Worm (Caenorhabditis elegans) whole organism, L4 larva: ENCODE data around the gene K10C2.2.

Experiments used
- F26F4.8 ChIP-seq: fragments of 200-800 bp; sonication (Bioruptor generic); conservative IDR thresholded peaks from 2 replicates; pipeline ENCODE4 v1.3.6; 2022; ENCODE audit warnings: missing genetic modification characterization, missing compliant biosample characterization
- F49E8.2 ChIP-seq: sonication (generic microtip); optimal IDR thresholded peaks from 2 replicates; lab custom pipeline; 2016; ENCODE audit warnings: missing compliant biosample characterization, mild to moderate bottlenecking, missing genetic modification characterization, borderline replicate concordance
- T20F7.1 ChIP-seq: fragments of 200-800 bp; sonication (Bioruptor generic); optimal IDR thresholded peaks from 2 replicates; lab custom pipeline; 2018; ENCODE audit warnings: mild to moderate bottlenecking, missing genetic modification characterization, missing compliant biosample characterization
- T26A8.4 ChIP-seq: fragments of 200-800 bp; sonication (Bioruptor generic); IDR thresholded peaks from 2 replicates; pipeline ENCODE4 v1.3.6; 2022; ENCODE audit warnings: missing genetic modification characterization, missing compliant biosample characterization
- Y48G9A.11 ChIP-seq: fragments of 200-800 bp; sonication (Bioruptor generic); IDR thresholded peaks from 2 replicates; pipeline ENCODE4 v1.3.6; 2022; ENCODE audit warnings: missing genetic modification reagents, missing genetic modification characterization, missing compliant biosample characterization
- ZK337.2 ChIP-seq: fragments of 200-800 bp; sonication (Bioruptor generic); IDR thresholded peaks from 2 replicates; pipeline ENCODE4 v1.3.6; 2022; ENCODE audit warnings: missing genetic modification reagents, missing genetic modification characterization, missing compliant biosample characterization
- ZK546.5 ChIP-seq, 2 experiments: sonication (generic microtip); optimal IDR thresholded peaks; 2 replicates each; lab custom pipeline; 2017; ENCODE audit warnings: missing biosample characterization in 2 of 2, missing genetic modification characterization in 2 of 2
- aly-2 ChIP-seq: sonication (generic microtip); optimal IDR thresholded peaks from 2 replicates; lab custom pipeline; 2018; ENCODE audit warnings: missing biosample characterization, missing genetic modification characterization
- attf-4 ChIP-seq: sonication (generic microtip); optimal IDR thresholded peaks from 3 replicates; lab custom pipeline; 2017; ENCODE audit warnings: missing biosample characterization, missing genetic modification characterization
- ceh-20 ChIP-seq: fragments of 200-800 bp; sonication (Bioruptor generic); IDR thresholded peaks from 2 replicates; pipeline ENCODE4 v1.3.6; 2022; ENCODE audit warnings: missing genetic modification reagents, missing genetic modification characterization, missing compliant biosample characterization
- ceh-28 ChIP-seq: fragments of 150-350 bp; optimal IDR thresholded peaks from 2 replicates; lab custom pipeline; 2014; ENCODE audit warnings: missing biosample characterization, missing genetic modification reagents, missing genetic modification characterization
- ceh-62 ChIP-seq: sonication (generic microtip); optimal IDR thresholded peaks from 2 replicates; lab custom pipeline; 2017; ENCODE audit warnings: missing biosample characterization, missing genetic modification characterization
- daf-16 ChIP-seq, 3 experiments: sonication (generic microtip); optimal IDR thresholded peaks; 2 replicates each; lab custom pipeline; 2016 to 2017; ENCODE audit warnings: missing genetic modification characterization in 3 of 3, missing genetic modification reagents in 3 of 3, mild to moderate bottlenecking in 2 of 3, missing compliant biosample characterization in 2 of 3, missing biosample characterization in 1 of 3, moderate library complexity in 1 of 3
- dmd-6 ChIP-seq: fragments of 200-800 bp; sonication (Bioruptor generic); IDR thresholded peaks from 2 replicates; pipeline ENCODE4 v1.3.6; 2022; ENCODE audit warnings: missing genetic modification reagents, missing genetic modification characterization, missing compliant biosample characterization
- dpl-1 ChIP-seq: fragments of 150-350 bp; optimal IDR thresholded peaks from 2 replicates; lab custom pipeline; 2014; ENCODE audit warnings: missing biosample characterization, missing genetic modification reagents, missing genetic modification characterization
- dve-1 ChIP-seq: sonication (generic microtip); optimal IDR thresholded peaks from 2 replicates; lab custom pipeline; 2017; ENCODE audit warnings: antibody characterized with exemption, mild to moderate bottlenecking, missing genetic modification characterization, missing compliant biosample characterization; ENCODE audit not compliant: insufficient read depth
- egl-43 ChIP-seq: fragments of 200-800 bp; sonication (Bioruptor generic); IDR thresholded peaks from 2 replicates; pipeline ENCODE4 v1.3.6; 2022; ENCODE audit warnings: missing genetic modification reagents, missing genetic modification characterization, missing compliant biosample characterization
- fkh-10 ChIP-seq: fragments of 150-350 bp; optimal IDR thresholded peaks from 2 replicates; lab custom pipeline; 2014; ENCODE audit warnings: missing biosample characterization, missing genetic modification reagents, missing genetic modification characterization
- gei-8 ChIP-seq: fragments of 200-800 bp; sonication (Bioruptor generic); optimal IDR thresholded peaks from 2 replicates; lab custom pipeline; 2018; ENCODE audit warnings: mild to moderate bottlenecking, missing genetic modification characterization, missing compliant biosample characterization
- hif-1 ChIP-seq, 2 experiments: sonication (generic microtip); optimal IDR thresholded peaks; 2 replicates each; lab custom pipeline; 2016 to 2017; ENCODE audit warnings: missing compliant biosample characterization in 2 of 2, missing genetic modification characterization in 2 of 2, missing genetic modification reagents in 2 of 2, missing genotype in 2 of 2, mild to moderate bottlenecking in 1 of 2
- hlh-11 ChIP-seq: fragments of 200-800 bp; sonication (Bioruptor generic); optimal IDR thresholded peaks from 2 replicates; lab custom pipeline; 2018; ENCODE audit warnings: mild to moderate bottlenecking, missing genetic modification characterization, missing compliant biosample characterization
- madf-5 ChIP-seq, 2 experiments: fragments of 200-800 bp; sonication (Bioruptor generic); IDR thresholded peaks; 2 replicates each; pipeline ENCODE4 v1.3.6; 2022; ENCODE audit warnings: missing compliant biosample characterization in 2 of 2, missing genetic modification characterization in 2 of 2
- mep-1 ChIP-seq: fragments of 150-350 bp; sonication (generic microtip); optimal IDR thresholded peaks from 3 replicates; lab custom pipeline; 2014; ENCODE audit warnings: missing biosample characterization, missing genetic modification characterization
- mxl-2 ChIP-seq: fragments of 200-800 bp; sonication (Bioruptor generic); conservative IDR thresholded peaks from 2 replicates; pipeline ENCODE4 v1.3.6; 2022; ENCODE audit warnings: missing genetic modification reagents, missing genetic modification characterization, missing compliant biosample characterization
- nhr-11 ChIP-seq: fragments of 150-350 bp; optimal IDR thresholded peaks from 2 replicates; lab custom pipeline; 2014; ENCODE audit warnings: missing biosample characterization, missing genetic modification characterization
- nhr-111 ChIP-seq: fragments of 200-800 bp; sonication (Bioruptor generic); optimal IDR thresholded peaks from 2 replicates; lab custom pipeline; 2018; ENCODE audit warnings: mild to moderate bottlenecking, missing genetic modification characterization, missing compliant biosample characterization
- nhr-25 ChIP-seq: sonication (generic microtip); optimal IDR thresholded peaks from 2 replicates; lab custom pipeline; 2017; ENCODE audit warnings: missing genetic modification characterization, mild to moderate bottlenecking, missing compliant biosample characterization, antibody characterized with exemption, moderate library complexity, borderline replicate concordance; ENCODE audit not compliant: insufficient read depth
- nhr-28 ChIP-seq: fragments of 150-350 bp; optimal IDR thresholded peaks from 2 replicates; lab custom pipeline; 2014; ENCODE audit warnings: missing biosample characterization, missing genetic modification characterization
- nhr-41 ChIP-seq: fragments of 200-800 bp; sonication (Bioruptor generic); IDR thresholded peaks from 2 replicates; pipeline ENCODE4 v1.3.6; 2022; ENCODE audit warnings: missing genetic modification reagents, missing genetic modification characterization, missing compliant biosample characterization
- nhr-42 ChIP-seq: fragments of 200-800 bp; sonication (Bioruptor generic); IDR thresholded peaks from 2 replicates; pipeline ENCODE4 v1.3.6; 2022; ENCODE audit warnings: missing genetic modification characterization, missing compliant biosample characterization
- nhr-48 ChIP-seq: sonication (generic microtip); optimal IDR thresholded peaks from 2 replicates; lab custom pipeline; 2016; ENCODE audit warnings: mild to moderate bottlenecking, missing genetic modification characterization, missing compliant biosample characterization
- nhr-76 ChIP-seq: fragments of 150-350 bp; optimal IDR thresholded peaks from 2 replicates; lab custom pipeline; 2014; ENCODE audit warnings: missing biosample characterization, missing genetic modification characterization
- nhr-77 ChIP-seq: fragments of 150-350 bp; optimal IDR thresholded peaks from 2 replicates; lab custom pipeline; 2014; ENCODE audit warnings: missing biosample characterization, missing genetic modification characterization
- pha-4 ChIP-seq, 2 experiments: fragments of 150-350 bp in 1 of 2; fragments of 200-800 bp in 1 of 2; sonication (Bioruptor generic) in 1 of 2; IDR thresholded peaks in 1 of 2; optimal IDR thresholded peaks in 1 of 2; 2 replicates each; pipeline versions ENCODE4 v1.3.6 to Lab custom; 2014 to 2022; ENCODE audit warnings: missing genetic modification characterization in 2 of 2, missing genetic modification reagents in 2 of 2, missing biosample characterization in 1 of 2, missing compliant biosample characterization in 1 of 2
- pqm-1 ChIP-seq: sonication (generic microtip); optimal IDR thresholded peaks from 2 replicates; lab custom pipeline; 2017; ENCODE audit warnings: missing biosample characterization, missing genetic modification characterization
- rbr-2 ChIP-seq: sonication (generic microtip); optimal IDR thresholded peaks from 2 replicates; lab custom pipeline; 2016; ENCODE audit warnings: missing genotype, missing genetic modification characterization, missing compliant biosample characterization
- saeg-2 ChIP-seq: fragments of 200-800 bp; sonication (Bioruptor generic); IDR thresholded peaks from 2 replicates; pipeline ENCODE4 v1.3.6; 2022; ENCODE audit warnings: missing genetic modification reagents, missing genetic modification characterization, missing compliant biosample characterization
- sdz-12 ChIP-seq: fragments of 200-800 bp; sonication (Bioruptor generic); optimal IDR thresholded peaks from 2 replicates; lab custom pipeline; 2018; ENCODE audit warnings: mild to moderate bottlenecking, missing genetic modification characterization, missing compliant biosample characterization
- set-16 ChIP-seq: fragments of 200-800 bp; sonication (Bioruptor generic); IDR thresholded peaks from 2 replicates; pipeline ENCODE4 v1.3.6; 2022; ENCODE audit warnings: missing genetic modification reagents, missing genetic modification characterization, missing compliant biosample characterization
- skn-1 ChIP-seq: fragments of 150-350 bp; optimal IDR thresholded peaks from 2 replicates; lab custom pipeline; 2014; ENCODE audit warnings: missing biosample characterization, missing genetic modification characterization
- spr-3 ChIP-seq: fragments of 200-800 bp; sonication (Bioruptor generic); optimal IDR thresholded peaks from 2 replicates; lab custom pipeline; 2018; ENCODE audit warnings: mild to moderate bottlenecking, missing genetic modification characterization, missing compliant biosample characterization
- unc-130 ChIP-seq: sonication (generic microtip); optimal IDR thresholded peaks from 2 replicates; lab custom pipeline; 2016; ENCODE audit warnings: missing genetic modification reagents, missing genetic modification characterization, missing compliant biosample characterization
- unc-62 ChIP-seq, 3 experiments: fragments of 150-350 bp in 1 of 3; sonication (generic microtip); optimal IDR thresholded peaks in 2 of 3; peaks in 1 of 3; 1 replicate in 1 of 3; 2 replicates in 2 of 3; lab custom pipeline; 2014 to 2017; ENCODE audit warnings: missing biosample characterization in 3 of 3, missing genetic modification characterization in 3 of 3, missing genetic modification reagents in 3 of 3, missing genotype in 1 of 3
- zfp-3 ChIP-seq: fragments of 200-800 bp; sonication (Bioruptor generic); conservative IDR thresholded peaks from 2 replicates; pipeline ENCODE4 v1.3.6; 2022; ENCODE audit warnings: missing genetic modification reagents, missing genetic modification characterization, missing compliant biosample characterization
- zip-11 ChIP-seq: fragments of 200-800 bp; sonication (Bioruptor generic); IDR thresholded peaks from 2 replicates; pipeline ENCODE4 v1.3.6; 2022; ENCODE audit warnings: missing genetic modification characterization, missing compliant biosample characterization

K10C2.2 gene

ce11 chrX:6435812-6436211, 2.2 kb upstream of the K10C2.2 start:
- no peak for TF ChIP-seq rbr-2 (tag; lab: Kevin White, UChicago)
- no peak for TF ChIP-seq nhr-41 (GFP tag; lab: Robert Waterston, UW)
- TF ChIP-seq mep-1 (tag; lab: Kevin White, UChicago), result no peak
- no peak for TF ChIP-seq T20F7.1 (GFP tag; lab: Kevin White, UChicago)
- TF ChIP-seq fkh-10 (GFP tag; lab: Kevin White, UChicago), result no peak
- TF ChIP-seq dpl-1 (GFP tag; lab: Kevin White, UChicago), result no peak
- TF ChIP-seq nhr-76 (tag; lab: Kevin White, UChicago), result no peak

ce11 chrX:6430510-6430909, 3.1 kb downstream of the K10C2.2 start, which contains the start of gene ctsa-2:
TSS of gene ctsa-2 (minus strand) at chrX:6430610.
- TF ChIP-seq skn-1 (no peak), hif-1 (tag; optimal IDR thresholded peaks at IDR 0.05; lab: Kevin White, UChicago) (no peak), ceh-62 (tag; lab: Kevin White, UChicago) (no peak), set-16 (GFP tag; lab: Robert Waterston, UW) (no peak), aly-2 (tag; lab: Kevin White, UChicago) (no peak), gei-8 (no peak), egl-43 (no peak), sdz-12 (GFP tag; lab: Kevin White, UChicago) (no peak), dpl-1 (GFP tag; lab: Kevin White, UChicago) (no peak), attf-4 (no peak), nhr-25 (tag; lab: Kevin White, UChicago) (no peak), Y48G9A.11 (no peak), F49E8.2 (tag; lab: Kevin White, UChicago) (no peak)

ce11 chrX:6429552-6429951, 4.0 kb downstream of the K10C2.2 start:
- TF ChIP-seq hlh-11 (peak; percentile 23), F26F4.8 (GFP tag; lab: Robert Waterston, UW) (no peak), saeg-2 (GFP tag; lab: Robert Waterston, UW) (no peak), nhr-48 (no peak), T20F7.1 (GFP tag; lab: Kevin White, UChicago) (no peak), zfp-3 (GFP tag; lab: Robert Waterston, UW) (no peak), nhr-77 (no peak), T26A8.4 (GFP tag; lab: Robert Waterston, UW) (no peak), dve-1 (tag; lab: Kevin White, UChicago) (peak; percentile 22), mxl-2 (GFP tag; lab: Robert Waterston, UW) (no peak), madf-5 (GFP tag; IDR thresholded peaks at IDR 0.05; lab: Robert Waterston, UW) (no peak), spr-3 (GFP tag; lab: Kevin White, UChicago) (no peak), pha-4 (GFP tag; IDR thresholded peaks at IDR 0.05; lab: Robert Waterston, UW) (no peak), pha-4 (tag; optimal IDR thresholded peaks at IDR 0.05; lab: Kevin White, UChicago) (no peak), ceh-20 (GFP tag; lab: Robert Waterston, UW) (no peak), nhr-111 (GFP tag; lab: Kevin White, UChicago) (no peak), zip-11 (GFP tag; lab: Robert Waterston, UW) (no peak), nhr-42 (GFP tag; lab: Robert Waterston, UW) (no peak), nhr-76 (tag; lab: Kevin White, UChicago) (no peak), ZK546.5 (tag; optimal IDR thresholded peaks at IDR 0.05; lab: Kevin White, UChicago) (no peak), nhr-41 (GFP tag; lab: Robert Waterston, UW) (no peak), set-16 (GFP tag; lab: Robert Waterston, UW) (no peak), unc-62 (GFP tag; optimal IDR thresholded peaks at IDR 0.05 in 1 of 2; lab: Kevin White, UChicago) (no peak), unc-62 (tag; optimal IDR thresholded peaks at IDR 0.05; lab: Kevin White, UChicago) (no peak), ZK337.2 (GFP tag; lab: Robert Waterston, UW) (no peak), pqm-1 (tag; lab: Kevin White, UChicago) (peak; percentile 79), dmd-6 (peak; percentile 44; the same call in 1 of the 2 replicates), nhr-11 (no peak), ceh-28 (tag; lab: Kevin White, UChicago) (no peak), nhr-28 (peak; percentile 73), ceh-62 (tag; lab: Kevin White, UChicago) (no peak), unc-130 (no peak), daf-16 (GFP tag; optimal IDR thresholded peaks at IDR 0.05; lab: Kevin White, UChicago) (no peak), daf-16 (tag; optimal IDR thresholded peaks at IDR 0.05; lab: Kevin White, UChicago) (peak; percentile 39)
